Fruit fly (Drosophila melanogaster) whole organism, embryonic: ENCODE results near the gene mRpL20.

Source experiments
- Ada2b ChIP-seq: fragments of 200-800 bp; sonication (Bioruptor generic); IDR thresholded peaks from 2 replicates; pipeline ENCODE4 v1.3.6; 2022; ENCODE audit warnings: missing biosample characterization, missing genetic modification characterization
- CG10979 ChIP-seq: fragments of 200-800 bp; sonication (Bioruptor generic); optimal IDR thresholded peaks from 2 replicates; lab custom pipeline; 2018; ENCODE audit warnings: missing biosample characterization, mild to moderate bottlenecking, missing genetic modification characterization, moderate library complexity
- CG11456 ChIP-seq: fragments of 200-800 bp; sonication (Bioruptor generic); IDR thresholded peaks from 3 replicates; pipeline ENCODE4 v1.3.6; 2022; ENCODE audit warnings: missing biosample characterization, missing genetic modification characterization
- CG11504 ChIP-seq: fragments of 200-800 bp; sonication (Bioruptor generic); optimal IDR thresholded peaks from 3 replicates; lab custom pipeline; 2019; ENCODE audit warnings: missing biosample characterization, mild to moderate bottlenecking, missing genetic modification characterization, moderate library complexity
- CG12659 ChIP-seq: fragments of 200-800 bp; sonication (Bioruptor generic); optimal IDR thresholded peaks from 3 replicates; lab custom pipeline; 2017; ENCODE audit warnings: mild to moderate bottlenecking, missing biosample characterization, missing genetic modification reagents, missing genetic modification characterization
- CG14014 ChIP-seq: fragments of 200-800 bp; sonication (Bioruptor generic); IDR thresholded peaks from 2 replicates; pipeline ENCODE4 v1.3.6; 2022; ENCODE audit warnings: missing biosample characterization, missing genetic modification characterization
- CG14710 ChIP-seq: fragments of 200-800 bp; sonication (Bioruptor generic); optimal IDR thresholded peaks from 3 replicates; lab custom pipeline; 2019; ENCODE audit warnings: missing biosample characterization, mild to moderate bottlenecking, missing genetic modification characterization, moderate library complexity
- CG14965 ChIP-seq: fragments of 200-800 bp; sonication (Bioruptor generic); optimal IDR thresholded peaks from 2 replicates; lab custom pipeline; 2016; ENCODE audit warnings: missing biosample characterization, missing genetic modification characterization, borderline replicate concordance
- CG1647 ChIP-seq: fragments of 200-800 bp; sonication (Bioruptor generic); optimal IDR thresholded peaks from 3 replicates; lab custom pipeline; 2016; ENCODE audit warnings: missing biosample characterization, missing genetic modification characterization
- CG2202 ChIP-seq: fragments of 200-800 bp; sonication (Bioruptor generic); optimal IDR thresholded peaks from 2 replicates; lab custom pipeline; 2018; ENCODE audit warnings: missing biosample characterization, mild to moderate bottlenecking, missing genetic modification characterization
- CG3163 ChIP-seq: fragments of 200-800 bp; sonication (Bioruptor generic); optimal IDR thresholded peaks from 3 replicates; lab custom pipeline; 2016; ENCODE audit warnings: missing biosample characterization, missing genetic modification characterization
- CG33213 ChIP-seq: fragments of 200-800 bp; sonication (Bioruptor generic); optimal IDR thresholded peaks from 3 replicates; lab custom pipeline; 2016; ENCODE audit warnings: missing biosample characterization, missing genetic modification characterization
- CG4282 ChIP-seq: fragments of 200-800 bp; sonication (Bioruptor generic); optimal IDR thresholded peaks from 2 replicates; lab custom pipeline; 2016; ENCODE audit warnings: missing biosample characterization, missing genetic modification characterization
- CG5953 ChIP-seq: fragments of 200-800 bp; sonication (Bioruptor generic); IDR thresholded peaks from 2 replicates; pipeline ENCODE4 v1.3.6; 2022; ENCODE audit warnings: missing biosample characterization, missing genetic modification characterization
- CG6254 ChIP-seq: fragments of 200-800 bp; sonication (Bioruptor generic); optimal IDR thresholded peaks from 3 replicates; lab custom pipeline; 2017; ENCODE audit warnings: mild to moderate bottlenecking, missing biosample characterization, missing genetic modification reagents, missing genetic modification characterization
- CG6654 ChIP-seq: fragments of 200-800 bp; sonication (Bioruptor generic); optimal IDR thresholded peaks from 2 replicates; lab custom pipeline; 2017; ENCODE audit warnings: missing biosample characterization, mild to moderate bottlenecking, missing genetic modification characterization
- CG6689 ChIP-seq: fragments of 200-800 bp; sonication (Bioruptor generic); IDR thresholded peaks from 2 replicates; pipeline ENCODE4 v1.3.6; 2022; ENCODE audit warnings: missing biosample characterization, missing genetic modification characterization
- CG7556 ChIP-seq: fragments of 200-800 bp; sonication (Bioruptor generic); optimal IDR thresholded peaks from 2 replicates; lab custom pipeline; 2017; ENCODE audit warnings: missing biosample characterization, mild to moderate bottlenecking, missing genetic modification characterization
- CG7786 ChIP-seq: fragments of 200-800 bp; sonication (Bioruptor generic); optimal IDR thresholded peaks from 2 replicates; lab custom pipeline; 2016; ENCODE audit warnings: missing biosample characterization, missing genetic modification characterization
- CG8290 ChIP-seq, 3 experiments: fragments of 200-800 bp; sonication (Bioruptor generic); optimal IDR thresholded peaks; 2 replicates each; lab custom pipeline; 2016 to 2019; ENCODE audit warnings: missing biosample characterization in 3 of 3, missing genetic modification characterization in 3 of 3, mild to moderate bottlenecking in 2 of 3, moderate library complexity in 1 of 3
- CG8359 ChIP-seq: fragments of 200-800 bp; sonication (Bioruptor generic); optimal IDR thresholded peaks from 2 replicates; lab custom pipeline; 2017; ENCODE audit warnings: missing biosample characterization, mild to moderate bottlenecking, missing genetic modification characterization, borderline replicate concordance
- CG8478 ChIP-seq: fragments of >200 bp; optimal IDR thresholded peaks from 2 replicates; lab custom pipeline; 2018
- Camta ChIP-seq: fragments of 200-800 bp; sonication (Bioruptor generic); optimal IDR thresholded peaks from 2 replicates; lab custom pipeline; 2016; ENCODE audit warnings: missing biosample characterization, missing genetic modification characterization
- Chrac-16 ChIP-seq: fragments of 200-800 bp; sonication (Bioruptor generic); optimal IDR thresholded peaks from 3 replicates; lab custom pipeline; 2016; ENCODE audit warnings: missing biosample characterization, missing genetic modification characterization
- CrebB ChIP-seq: fragments of 200-800 bp; sonication (Bioruptor generic); optimal IDR thresholded peaks from 3 replicates; lab custom pipeline; 2018; ENCODE audit warnings: missing biosample characterization, mild to moderate bottlenecking, missing genetic modification characterization
- Doc3 ChIP-seq: fragments of 200-800 bp; sonication (Bioruptor generic); IDR thresholded peaks from 3 replicates; pipeline ENCODE4 v1.3.6; 2022; ENCODE audit warnings: missing biosample characterization, missing genetic modification characterization; ENCODE audit not compliant: partially characterized antibody
- Ets65A ChIP-seq: fragments of 200-800 bp; sonication (Bioruptor generic); peaks from one replicate; lab custom pipeline; 2016; ENCODE audit warnings: missing biosample characterization, missing genetic modification characterization
- Fer2 ChIP-seq: fragments of 200-800 bp; sonication (Bioruptor generic); optimal IDR thresholded peaks from 2 replicates; lab custom pipeline; 2018; ENCODE audit warnings: missing biosample characterization, mild to moderate bottlenecking, missing genetic modification characterization, moderate library complexity
- H15 ChIP-seq: fragments of 200-800 bp; sonication (Bioruptor generic); IDR thresholded peaks from 3 replicates; pipeline ENCODE4 v1.3.6; 2022; ENCODE audit warnings: missing biosample characterization, missing genetic modification characterization
- Hr51 ChIP-seq, 2 experiments: fragments of 200-800 bp; sonication (Bioruptor generic); optimal IDR thresholded peaks; 2 replicates in 1 of 2; 3 replicates in 1 of 2; lab custom pipeline; 2016 to 2018; ENCODE audit warnings: missing biosample characterization in 2 of 2, missing genetic modification characterization in 2 of 2, mild to moderate bottlenecking in 1 of 2, moderate library complexity in 1 of 2
- Lhr ChIP-seq: fragments of 200-800 bp; sonication (Bioruptor generic); optimal IDR thresholded peaks from 3 replicates; lab custom pipeline; 2017; ENCODE audit warnings: mild to moderate bottlenecking, missing biosample characterization, missing genetic modification reagents, missing genetic modification characterization
- Mes4 ChIP-seq: fragments of 200-800 bp; sonication (Bioruptor generic); optimal IDR thresholded peaks from 2 replicates; lab custom pipeline; 2016; ENCODE audit warnings: missing biosample characterization, missing genetic modification characterization
- Side ChIP-seq: fragments of 200-800 bp; sonication (Bioruptor generic); optimal IDR thresholded peaks from 2 replicates; lab custom pipeline; 2016; ENCODE audit warnings: missing biosample characterization, missing genetic modification characterization
- Sox100B ChIP-seq: fragments of 200-800 bp; sonication (Bioruptor generic); optimal IDR thresholded peaks from 3 replicates; lab custom pipeline; 2018; ENCODE audit warnings: missing biosample characterization, mild to moderate bottlenecking, missing genetic modification characterization
- ato ChIP-seq: fragments of 200-800 bp; sonication (Bioruptor generic); IDR thresholded peaks from 2 replicates; pipeline ENCODE4 v1.3.6; 2022; ENCODE audit warnings: missing biosample characterization, missing genetic modification characterization; ENCODE audit not compliant: partially characterized antibody
- br ChIP-seq: fragments of >200 bp; optimal IDR thresholded peaks from 2 replicates; lab custom pipeline; 2017
- cad ChIP-seq: fragments of >200 bp; optimal IDR thresholded peaks from 2 replicates; lab custom pipeline; 2017; ENCODE audit warnings: missing biosample characterization, missing genetic modification characterization
- corto ChIP-seq: fragments of 200-800 bp; sonication (Bioruptor generic); optimal IDR thresholded peaks from 2 replicates; lab custom pipeline; 2016; ENCODE audit warnings: missing biosample characterization, mild to moderate bottlenecking, missing genetic modification characterization, moderate library complexity
- emc ChIP-seq: fragments of 200-800 bp; sonication (Bioruptor generic); optimal IDR thresholded peaks from 2 replicates; lab custom pipeline; 2016; ENCODE audit warnings: missing biosample characterization, missing genetic modification characterization
- fd102C ChIP-seq: fragments of 200-800 bp; sonication (Bioruptor generic); optimal IDR thresholded peaks from 2 replicates; lab custom pipeline; 2018; ENCODE audit warnings: missing biosample characterization, mild to moderate bottlenecking, missing genetic modification characterization, moderate library complexity
- fru ChIP-seq: fragments of >200 bp; optimal IDR thresholded peaks from 2 replicates; lab custom pipeline; 2017
- ham ChIP-seq: fragments of 200-800 bp; sonication (Bioruptor generic); IDR thresholded peaks from 2 replicates; pipeline ENCODE4 v1.3.6; 2022; ENCODE audit warnings: missing biosample characterization, missing genetic modification characterization
- her ChIP-seq: fragments of 200-800 bp; sonication (Bioruptor generic); optimal IDR thresholded peaks from 2 replicates; lab custom pipeline; 2016; ENCODE audit warnings: missing biosample characterization, missing genetic modification characterization
- knrl ChIP-seq: fragments of 200-800 bp; sonication (Bioruptor generic); IDR thresholded peaks from 3 replicates; pipeline ENCODE4 v1.3.6; 2022; ENCODE audit warnings: missing biosample characterization, missing genetic modification characterization; ENCODE audit not compliant: partially characterized antibody
- lmd ChIP-seq: fragments of 200-800 bp; sonication (Bioruptor generic); IDR thresholded peaks from 2 replicates; pipeline ENCODE4 v1.3.6; 2022; ENCODE audit warnings: missing biosample characterization, missing genetic modification characterization
- ro ChIP-seq: fragments of 200-800 bp; sonication (Bioruptor generic); IDR thresholded peaks from 2 replicates; pipeline ENCODE4 v1.3.6; 2022; ENCODE audit warnings: missing biosample characterization, missing genetic modification characterization
- sug ChIP-seq: fragments of 200-800 bp; optimal IDR thresholded peaks from 2 replicates; lab custom pipeline; 2019; ENCODE audit warnings: missing biosample characterization, mild to moderate bottlenecking, missing genetic modification characterization, moderate library complexity
- unc-4 ChIP-seq: fragments of 200-800 bp; sonication (Bioruptor generic); IDR thresholded peaks from 2 replicates; pipeline ENCODE4 v1.3.6; 2022; ENCODE audit warnings: missing biosample characterization, missing genetic modification characterization; ENCODE audit not compliant: partially characterized antibody
- vvl ChIP-seq: fragments of 200-800 bp; sonication (Bioruptor generic); IDR thresholded peaks from 2 replicates; pipeline ENCODE4 v1.3.6; 2022; ENCODE audit warnings: missing biosample characterization, missing genetic modification characterization
- zen ChIP-seq: fragments of 200-800 bp; sonication (Bioruptor generic); optimal IDR thresholded peaks from 3 replicates; lab custom pipeline; 2018; ENCODE audit warnings: missing biosample characterization, mild to moderate bottlenecking, missing genetic modification characterization, moderate library complexity
- zf30C ChIP-seq: fragments of 200-800 bp; sonication (Bioruptor generic); optimal IDR thresholded peaks from 3 replicates; lab custom pipeline; 2018; ENCODE audit warnings: missing biosample characterization, mild to moderate bottlenecking, missing genetic modification characterization

The mRpL20 gene

DNA sequence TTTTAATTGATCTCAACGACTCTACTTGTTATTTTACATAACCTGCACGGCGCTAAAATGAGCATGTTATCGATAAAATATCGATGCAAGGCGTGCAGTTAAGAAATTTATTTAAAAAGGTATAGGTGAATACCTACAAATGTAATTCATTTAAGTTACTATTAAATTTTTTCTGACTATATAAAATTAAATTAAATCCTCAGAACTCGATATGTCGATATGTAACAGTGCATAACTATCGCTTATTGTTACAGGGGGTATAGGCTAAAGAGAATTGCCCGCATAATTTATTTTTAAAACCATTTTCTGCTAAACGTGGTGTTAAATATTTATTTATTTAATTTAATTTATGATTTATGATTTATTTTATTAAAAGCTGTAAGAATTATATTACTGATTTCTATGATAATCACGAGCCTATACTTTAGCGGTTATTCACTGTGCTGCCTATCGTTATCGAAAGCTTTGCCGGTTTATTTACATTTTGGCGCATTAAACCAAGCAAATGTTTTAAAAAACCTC is at the start of gene mRpL20, which contains the start of gene Icmt (continued):
- TF ChIP-seq corto (GFP tag; lab: Kevin White, UChicago): peak; percentile 52
- TF ChIP-seq ro (GFP tag; lab: Robert Waterston, UW): peak; percentile 94
- TF ChIP-seq CG6689 (GFP tag; lab: Robert Waterston, UW): peak; percentile 97
- no peak for TF ChIP-seq fd102C (GFP tag; lab: Kevin White, UChicago)
- peak; percentile 76 for TF ChIP-seq knrl (GFP tag; lab: Robert Waterston, UW)
- TF ChIP-seq CG11456 (GFP tag; lab: Robert Waterston, UW): peak; percentile 96
- TF ChIP-seq CG7556: peak; percentile 92
- peak; percentile 98 for TF ChIP-seq vvl
- TF ChIP-seq zen (tag; lab: Kevin White, UChicago): peak; percentile 78
- no peak for TF ChIP-seq CG4282 (GFP tag; lab: Kevin White, UChicago)
- TF ChIP-seq CG14014: peak; percentile 92
- TF ChIP-seq CrebB (tag; lab: Kevin White, UChicago): peak; percentile 90
- TF ChIP-seq Sox100B (GFP tag; lab: Kevin White, UChicago): peak; percentile 83
- peak; percentile 79 for TF ChIP-seq unc-4 (GFP tag; lab: Robert Waterston, UW)
- peak; percentile 87 for TF ChIP-seq Chrac-16
- peak; percentile 80 for TF ChIP-seq sug
- TF ChIP-seq ato (GFP tag; lab: Robert Waterston, UW): no peak; the same call in 1 of the 2 replicates
- TF ChIP-seq Mes4 (GFP tag; lab: Kevin White, UChicago): no peak
- peak; percentile 96 for TF ChIP-seq CG12659 (GFP tag; lab: Kevin White, UChicago)
- TF ChIP-seq br (lab: Kevin White, UChicago): no peak
- peak; percentile 98 for TF ChIP-seq lmd
- TF ChIP-seq Fer2 (tag; lab: Kevin White, UChicago): peak; percentile 60
- TF ChIP-seq CG1647 (GFP tag; lab: Kevin White, UChicago): peak; percentile 36
- no peak for TF ChIP-seq emc (GFP tag; lab: Kevin White, UChicago)
- TF ChIP-seq CG10979 (tag; lab: Kevin White, UChicago): peak; percentile 81
- TF ChIP-seq CG8359 (GFP tag; lab: Kevin White, UChicago): peak; percentile 25
- TF ChIP-seq her (GFP tag; lab: Kevin White, UChicago): no peak
- TF ChIP-seq CG7786 (GFP tag; lab: Kevin White, UChicago): peak; percentile 33
- peak; percentile 79 for TF ChIP-seq CG5953 (GFP tag; lab: Robert Waterston, UW)
- no peak for TF ChIP-seq Camta
- peak; percentile 72 for TF ChIP-seq Doc3 (GFP tag; lab: Robert Waterston, UW)
- peak; percentile 76 for TF ChIP-seq CG2202
- TF ChIP-seq CG6254 (GFP tag; lab: Kevin White, UChicago): peak; percentile 49
- peak; percentile 42 to 96 for TF ChIP-seq Hr51 (GFP tag; optimal IDR thresholded peaks at IDR 0.05; lab: Kevin White, UChicago)
- TF ChIP-seq cad (GFP tag; lab: Kevin White, UChicago): no peak
- no peak for TF ChIP-seq Side (GFP tag; lab: Kevin White, UChicago)
- peak; percentile 96 for TF ChIP-seq H15 (GFP tag; lab: Robert Waterston, UW)
- peak; percentile 60 for TF ChIP-seq Lhr (GFP tag; lab: Kevin White, UChicago)
- TF ChIP-seq CG8478 (lab: Kevin White, UChicago): no peak
- peak; percentile 52 for TF ChIP-seq CG6654
- TF ChIP-seq CG11504 (tag; lab: Kevin White, UChicago): peak; percentile 91
- TF ChIP-seq CG3163 (GFP tag; lab: Kevin White, UChicago): no peak
- peak; percentile 90 for TF ChIP-seq ham (GFP tag; lab: Robert Waterston, UW)
- no peak for TF ChIP-seq fru (lab: Kevin White, UChicago)
- peak; percentile 20 for TF ChIP-seq CG33213 (GFP tag; lab: Kevin White, UChicago)
- TF ChIP-seq Ets65A (GFP tag; lab: Kevin White, UChicago): no peak
- TF ChIP-seq Ada2b (GFP tag; lab: Robert Waterston, UW): peak; percentile 93
- TF ChIP-seq CG8290 (GFP tag; optimal IDR thresholded peaks at IDR 0.05; lab: Kevin White, UChicago): peak; percentile 75
- TF ChIP-seq CG8290 (tag; optimal IDR thresholded peaks at IDR 0.05; lab: Kevin White, UChicago): no peak
- no peak for TF ChIP-seq zf30C (GFP tag; lab: Kevin White, UChicago)
- TF ChIP-seq CG14710: peak; percentile 80
- TF ChIP-seq CG14965 (GFP tag; lab: Kevin White, UChicago): no peak
